Fruit fly (Drosophila melanogaster) whole organism, embryonic: ENCODE measurements around the gene CG32106.

Experiments
- Bgb ChIP-seq: fragments of 200-800 bp; sonication (Bioruptor generic); IDR thresholded peaks from 2 replicates; pipeline ENCODE4 v1.3.6; 2022; ENCODE audit warnings: missing biosample characterization, missing genetic modification characterization; ENCODE audit not compliant: partially characterized antibody
- CG1024 ChIP-seq: fragments of 200-800 bp; sonication (Bioruptor generic); IDR thresholded peaks from 2 replicates; pipeline ENCODE4 v1.3.6; 2022; ENCODE audit warnings: missing biosample characterization, missing genetic modification characterization
- CG12299 ChIP-seq: fragments of 200-800 bp; sonication (Bioruptor generic); optimal IDR thresholded peaks from 2 replicates; lab custom pipeline; 2018; ENCODE audit warnings: missing biosample characterization, mild to moderate bottlenecking, missing genetic modification characterization
- CG12942 ChIP-seq: fragments of 200-800 bp; sonication (Bioruptor generic); optimal IDR thresholded peaks from 3 replicates; lab custom pipeline; 2016; ENCODE audit warnings: missing biosample characterization, missing genetic modification characterization
- CG13624 ChIP-seq: fragments of 200-800 bp; sonication (Bioruptor generic); optimal IDR thresholded peaks from 2 replicates; lab custom pipeline; 2016; ENCODE audit warnings: missing biosample characterization, missing genetic modification characterization
- CG14710 ChIP-seq: fragments of 200-800 bp; sonication (Bioruptor generic); optimal IDR thresholded peaks from 3 replicates; lab custom pipeline; 2019; ENCODE audit warnings: missing biosample characterization, mild to moderate bottlenecking, missing genetic modification characterization, moderate library complexity
- CG15073 ChIP-seq: fragments of 200-800 bp; sonication (Bioruptor generic); optimal IDR thresholded peaks from 2 replicates; lab custom pipeline; 2016; ENCODE audit warnings: missing biosample characterization, missing genetic modification characterization
- CG31441 ChIP-seq: fragments of 200-800 bp; sonication (Bioruptor generic); IDR thresholded peaks from 2 replicates; pipeline ENCODE4 v1.3.6; 2022; ENCODE audit warnings: missing biosample characterization, missing genetic modification characterization
- CG3838 ChIP-seq: fragments of 200-800 bp; sonication (Bioruptor generic); optimal IDR thresholded peaks from 3 replicates; lab custom pipeline; 2016; ENCODE audit warnings: missing biosample characterization, missing genetic modification characterization
- CG3995 ChIP-seq: fragments of 200-800 bp; sonication (Bioruptor generic); optimal IDR thresholded peaks from 3 replicates; lab custom pipeline; 2016; ENCODE audit warnings: missing biosample characterization, missing genetic modification characterization
- CG42726 ChIP-seq: fragments of 200-800 bp; sonication (Bioruptor generic); IDR thresholded peaks from 2 replicates; pipeline ENCODE4 v1.3.6; 2022; ENCODE audit warnings: missing biosample characterization, missing genetic modification characterization; ENCODE audit not compliant: partially characterized antibody
- CG4854 ChIP-seq: fragments of 200-800 bp; sonication (Bioruptor generic); optimal IDR thresholded peaks from 2 replicates; lab custom pipeline; 2016; ENCODE audit warnings: missing biosample characterization, missing genetic modification characterization, inconsistent platforms
- CG5245 ChIP-seq: fragments of 200-800 bp; sonication (Bioruptor generic); optimal IDR thresholded peaks from 3 replicates; lab custom pipeline; 2016; ENCODE audit warnings: missing biosample characterization, missing genetic modification characterization
- CG8359 ChIP-seq: fragments of 200-800 bp; sonication (Bioruptor generic); optimal IDR thresholded peaks from 2 replicates; lab custom pipeline; 2017; ENCODE audit warnings: missing biosample characterization, mild to moderate bottlenecking, missing genetic modification characterization, borderline replicate concordance
- CG9609 ChIP-seq: fragments of 200-800 bp; sonication (Bioruptor generic); optimal IDR thresholded peaks from 3 replicates; lab custom pipeline; 2016; ENCODE audit warnings: missing biosample characterization, missing genetic modification characterization
- CrebB ChIP-seq: fragments of 200-800 bp; sonication (Bioruptor generic); optimal IDR thresholded peaks from 3 replicates; lab custom pipeline; 2018; ENCODE audit warnings: missing biosample characterization, mild to moderate bottlenecking, missing genetic modification characterization
- Dad ChIP-seq: fragments of 200-800 bp; sonication (Bioruptor generic); optimal IDR thresholded peaks from 3 replicates; lab custom pipeline; 2016; ENCODE audit warnings: missing biosample characterization, missing genetic modification characterization
- HLH54F ChIP-seq: fragments of 200-800 bp; sonication (Bioruptor generic); optimal IDR thresholded peaks from 3 replicates; lab custom pipeline; 2016; ENCODE audit warnings: missing biosample characterization, missing genetic modification characterization
- Hr51 ChIP-seq, 2 experiments: fragments of 200-800 bp; sonication (Bioruptor generic); optimal IDR thresholded peaks; 2 replicates in 1 of 2; 3 replicates in 1 of 2; lab custom pipeline; 2016 to 2018; ENCODE audit warnings: missing biosample characterization in 2 of 2, missing genetic modification characterization in 2 of 2, mild to moderate bottlenecking in 1 of 2, moderate library complexity in 1 of 2
- MBD-R2 ChIP-seq: fragments of 200-800 bp; sonication (Bioruptor generic); IDR thresholded peaks from 2 replicates; pipeline ENCODE4 v1.3.6; 2022; ENCODE audit warnings: missing biosample characterization, missing genetic modification characterization
- Med ChIP-seq: fragments of 200-800 bp; sonication (Bioruptor generic); peaks from one replicate; lab custom pipeline; 2016; ENCODE audit warnings: missing biosample characterization, missing genetic modification characterization, mild to moderate bottlenecking, inconsistent platforms, moderate library complexity
- Ravus ChIP-seq: fragments of 200-800 bp; sonication (Bioruptor generic); IDR thresholded peaks from 2 replicates; pipeline ENCODE4 v1.3.6; 2022; ENCODE audit warnings: missing biosample characterization, missing genetic modification characterization
- Spps ChIP-seq: fragments of 200-800 bp; sonication (Bioruptor generic); optimal IDR thresholded peaks from 2 replicates; lab custom pipeline; 2018; ENCODE audit warnings: missing biosample characterization, mild to moderate bottlenecking, missing genetic modification characterization
- Sry-δ ChIP-seq: fragments of 200-800 bp; sonication (Bioruptor generic); optimal IDR thresholded peaks from 2 replicates; lab custom pipeline; 2016; ENCODE audit warnings: missing biosample characterization, missing genetic modification characterization
- TFAM ChIP-seq: fragments of 200-800 bp; sonication (Bioruptor generic); optimal IDR thresholded peaks from 2 replicates; lab custom pipeline; 2017; ENCODE audit warnings: missing biosample characterization, missing genetic modification characterization, inconsistent platforms
- Xrp1 ChIP-seq: fragments of 200-800 bp; sonication (Bioruptor generic); IDR thresholded peaks from 2 replicates; pipeline ENCODE4 v1.3.6; 2022; ENCODE audit warnings: missing biosample characterization, missing genetic modification characterization
- ash1 ChIP-seq: fragments of 200-800 bp; sonication (Bioruptor generic); optimal IDR thresholded peaks from 2 replicates; lab custom pipeline; 2018; ENCODE audit warnings: missing biosample characterization, mild to moderate bottlenecking, missing genetic modification characterization
- bbx ChIP-seq: fragments of 200-800 bp; sonication (Bioruptor generic); IDR thresholded peaks from 2 replicates; pipeline ENCODE4 v1.3.6; 2022; ENCODE audit warnings: missing biosample characterization, missing genetic modification characterization; ENCODE audit not compliant: partially characterized antibody
- cas ChIP-seq: fragments of 200-800 bp; sonication (Bioruptor generic); IDR thresholded peaks from 2 replicates; pipeline ENCODE4 v1.3.6; 2022; ENCODE audit warnings: missing biosample characterization, missing genetic modification characterization
- dan ChIP-seq: fragments of 200-800 bp; sonication (Bioruptor generic); IDR thresholded peaks from 2 replicates; pipeline ENCODE4 v1.3.6; 2022; ENCODE audit warnings: missing biosample characterization, missing genetic modification characterization
- dpn ChIP-seq, 2 experiments: fragments of 200-800 bp; sonication (Bioruptor generic); optimal IDR thresholded peaks; 3 replicates each; lab custom pipeline; 2016; ENCODE audit warnings: missing biosample characterization in 2 of 2, missing genetic modification characterization in 2 of 2
- ewg ChIP-seq: fragments of 200-800 bp; sonication (Bioruptor generic); optimal IDR thresholded peaks from 3 replicates; lab custom pipeline; 2017; ENCODE audit warnings: mild to moderate bottlenecking, missing biosample characterization, missing genetic modification reagents, missing genetic modification characterization
- fru ChIP-seq: fragments of >200 bp; optimal IDR thresholded peaks from 2 replicates; lab custom pipeline; 2017
- ftz-f1 ChIP-seq: fragments of 200-800 bp; sonication (Bioruptor generic); optimal IDR thresholded peaks from 2 replicates; lab custom pipeline; 2016; ENCODE audit warnings: missing biosample characterization, missing genetic modification characterization
- gcm2 ChIP-seq: fragments of 200-800 bp; sonication (Bioruptor generic); optimal IDR thresholded peaks from 2 replicates; lab custom pipeline; 2016; ENCODE audit warnings: missing biosample characterization, missing genetic modification characterization
- hb ChIP-seq: fragments of 200-800 bp; sonication (Bioruptor generic); IDR thresholded peaks from 3 replicates; pipeline ENCODE4 v1.3.6; 2022; ENCODE audit warnings: missing biosample characterization, missing genetic modification characterization; ENCODE audit not compliant: partially characterized antibody
- inv ChIP-seq: fragments of 200-800 bp; sonication (Bioruptor generic); IDR thresholded peaks from 2 replicates; pipeline ENCODE4 v1.3.6; 2022; ENCODE audit warnings: missing biosample characterization, missing genetic modification characterization; ENCODE audit not compliant: partially characterized antibody
- lab ChIP-seq: fragments of 200-800 bp; sonication (Bioruptor generic); optimal IDR thresholded peaks from 3 replicates; lab custom pipeline; 2017; ENCODE audit warnings: missing biosample characterization, missing genetic modification characterization, mild to moderate bottlenecking, moderate library complexity, missing genetic modification reagents
- mirr ChIP-seq: fragments of 200-800 bp; sonication (Bioruptor generic); optimal IDR thresholded peaks from 3 replicates; lab custom pipeline; 2018; ENCODE audit warnings: missing biosample characterization, mild to moderate bottlenecking, missing genetic modification characterization
- mld ChIP-seq: fragments of 200-800 bp; sonication (Bioruptor generic); IDR thresholded peaks from 3 replicates; pipeline ENCODE4 v1.3.6; 2022; ENCODE audit warnings: missing biosample characterization, missing genetic modification characterization; ENCODE audit not compliant: partially characterized antibody
- nmo ChIP-seq: fragments of 200-800 bp; sonication (Bioruptor generic); optimal IDR thresholded peaks from 2 replicates; lab custom pipeline; 2018; ENCODE audit warnings: missing biosample characterization, mild to moderate bottlenecking, missing genetic modification characterization, moderate library complexity
- onecut ChIP-seq: fragments of 200-800 bp; sonication (Bioruptor generic); IDR thresholded peaks from 2 replicates; pipeline ENCODE4 v1.3.6; 2022; ENCODE audit warnings: missing biosample characterization, missing genetic modification characterization
- repo ChIP-seq: fragments of 200-800 bp; sonication (Bioruptor generic); optimal IDR thresholded peaks from 2 replicates; lab custom pipeline; 2016; ENCODE audit warnings: missing biosample characterization, missing genetic modification characterization
- run ChIP-seq: fragments of 200-800 bp; sonication (Bioruptor generic); optimal IDR thresholded peaks from 3 replicates; lab custom pipeline; 2018; ENCODE audit warnings: missing biosample characterization, mild to moderate bottlenecking, missing genetic modification characterization
- sd ChIP-seq: fragments of 200-800 bp; sonication (Bioruptor generic); optimal IDR thresholded peaks from 3 replicates; lab custom pipeline; 2018; ENCODE audit warnings: missing biosample characterization, mild to moderate bottlenecking, missing genetic modification characterization, moderate library complexity
- sima ChIP-seq: fragments of 200-800 bp; sonication (Bioruptor generic); optimal IDR thresholded peaks from 2 replicates; lab custom pipeline; 2016; ENCODE audit warnings: missing biosample characterization, missing genetic modification characterization
- slou ChIP-seq: fragments of 200-800 bp; sonication (Bioruptor generic); optimal IDR thresholded peaks from 3 replicates; lab custom pipeline; 2016; ENCODE audit warnings: missing biosample characterization, missing genetic modification characterization
- tup ChIP-seq: fragments of 200-800 bp; sonication (Bioruptor generic); optimal IDR thresholded peaks from 2 replicates; lab custom pipeline; 2016; ENCODE audit warnings: missing biosample characterization, mild to moderate bottlenecking, missing genetic modification characterization, moderate library complexity
- tx ChIP-seq: fragments of 200-800 bp; sonication (Bioruptor generic); optimal IDR thresholded peaks from 2 replicates; lab custom pipeline; 2016; ENCODE audit warnings: missing biosample characterization, missing genetic modification characterization

CG32106 gene

dm6 chr3L:12772740-12773686 lies 5.5 kb downstream of the CG32106 start, which contains the start of gene Hip1 (continued):
- TF ChIP-seq nmo (GFP tag; lab: Kevin White, UChicago) (no peak), mld (GFP tag; lab: Robert Waterston, UW) (peak; percentile 81), hb (GFP tag; lab: Robert Waterston, UW) (peak; percentile 66; the same call in 1 of the 3 replicates), gcm2 (no peak), MBD-R2 (peak; percentile 64), Hr51 (GFP tag; optimal IDR thresholded peaks at IDR 0.05; lab: Kevin White, UChicago) (no peak), ftz-f1 (GFP tag; lab: Kevin White, UChicago) (no peak), CG1024 (no peak), bbx (GFP tag; lab: Robert Waterston, UW) (peak; percentile 90), CrebB (no peak), run (tag; lab: Kevin White, UChicago) (no peak), CG5245 (GFP tag; lab: Kevin White, UChicago) (no peak), Ravus (GFP tag; lab: Robert Waterston, UW) (no peak), sd (tag; lab: Kevin White, UChicago) (no peak), mirr (GFP tag; lab: Kevin White, UChicago) (peak; percentile 96), CG3838 (GFP tag; lab: Kevin White, UChicago) (peak; percentile 93), repo (GFP tag; lab: Kevin White, UChicago) (no peak), Spps (no peak), CG13624 (no peak), Dad (GFP tag; lab: Kevin White, UChicago) (no peak), lab (GFP tag; lab: Kevin White, UChicago) (no peak), CG12942 (GFP tag; lab: Kevin White, UChicago) (no peak), sima (GFP tag; lab: Kevin White, UChicago) (no peak), CG8359 (GFP tag; lab: Kevin White, UChicago) (no peak), fru (lab: Kevin White, UChicago) (no peak), CG12299 (tag; lab: Kevin White, UChicago) (peak; percentile 43), CG3995 (GFP tag; lab: Kevin White, UChicago) (no peak), CG4854 (GFP tag; lab: Kevin White, UChicago) (no peak), TFAM (GFP tag; lab: Kevin White, UChicago) (no peak), CG14710 (tag; lab: Kevin White, UChicago) (no peak), Xrp1 (GFP tag; lab: Robert Waterston, UW) (0 out of 2 replicates have a peak, but pooled peaks have one; percentile 7), Bgb (peak; percentile 93), ewg (GFP tag; lab: Kevin White, UChicago) (no peak), dan (GFP tag; lab: Robert Waterston, UW) (no peak), dpn (GFP tag; optimal IDR thresholded peaks at IDR 0.05; lab: Kevin White, UChicago) (no peak), Med (no peak), HLH54F (no peak), tx (GFP tag; lab: Kevin White, UChicago) (no peak), CG31441 (GFP tag; lab: Robert Waterston, UW) (no peak), Sry-δ (GFP tag; lab: Kevin White, UChicago) (peak; percentile 95), CG42726 (GFP tag; lab: Robert Waterston, UW) (peak; percentile 84), ash1 (GFP tag; lab: Kevin White, UChicago) (no peak), CG15073 (GFP tag; lab: Kevin White, UChicago) (no peak), CG9609 (GFP tag; lab: Kevin White, UChicago) (no peak), slou (GFP tag; lab: Kevin White, UChicago) (no peak), inv (GFP tag; lab: Robert Waterston, UW) (peak; percentile 79), tup (no peak), onecut (GFP tag; lab: Robert Waterston, UW) (no peak), cas (GFP tag; lab: Robert Waterston, UW) (no peak)
